Fruit fly (Drosophila melanogaster): ENCODE measurements around the gene CG6310.

The CG6310 gene

DNA sequence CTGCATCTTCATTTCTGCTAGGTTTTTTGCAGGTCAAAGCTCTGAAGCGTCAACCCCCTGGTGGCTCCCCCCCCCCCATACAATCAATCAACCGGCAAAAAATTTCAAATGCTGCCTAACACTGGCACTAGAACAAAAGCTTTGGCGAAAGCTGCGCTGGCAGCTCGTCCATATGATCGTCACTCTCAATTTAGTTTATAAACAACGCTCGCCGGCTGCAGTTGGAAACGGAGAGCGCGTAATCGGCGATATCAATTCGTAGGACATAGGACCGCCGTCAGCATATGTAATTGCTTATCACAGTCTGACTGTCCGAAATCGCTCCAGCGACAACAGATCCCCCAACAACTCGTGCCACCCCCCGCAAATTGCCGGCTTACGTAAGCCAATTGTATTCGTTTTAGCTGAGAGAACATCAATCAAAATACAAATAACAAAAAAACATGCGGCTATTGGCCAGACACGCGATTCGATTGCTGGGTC, 749 bp upstream of the CG6310 start, which contains the start of gene Mocs1 (continued):
- TF ChIP-seq tup (GFP tag; optimal IDR thresholded peaks at IDR 0.05), result no peak
- TF ChIP-seq Hand (GFP tag; optimal IDR thresholded peaks at IDR 0.05), result no peak
- no peak for TF ChIP-seq Sry-β (GFP tag; optimal IDR thresholded peaks at IDR 0.05)
- no peak for TF ChIP-seq CG17186 (GFP tag; optimal IDR thresholded peaks at IDR 0.05)
- TF ChIP-seq CG17385 (GFP tag; optimal IDR thresholded peaks at IDR 0.05), result no peak
- no peak for TF ChIP-seq disco-r (GFP tag; optimal IDR thresholded peaks at IDR 0.05)
- no peak for TF ChIP-seq lbe (GFP tag; optimal IDR thresholded peaks at IDR 0.05)
- no peak for TF ChIP-seq CG32767 (GFP tag; IDR thresholded peaks at IDR 0.05)
- no peak for TF ChIP-seq Hr3 (GFP tag; optimal IDR thresholded peaks at IDR 0.05)
- peak; percentile 2 for TF ChIP-seq CG6683 (GFP tag; optimal IDR thresholded peaks at IDR 0.05)
- peak; percentile 62 for TF ChIP-seq Rfx (GFP tag; IDR thresholded peaks at IDR 0.05)
- TF ChIP-seq CG30431 (GFP tag; optimal IDR thresholded peaks at IDR 0.05), result no peak
- no peak for TF ChIP-seq vfl (GFP tag; optimal IDR thresholded peaks at IDR 0.05)
- no peak for TF ChIP-seq row (GFP tag; IDR thresholded peaks at IDR 0.05)
- TF ChIP-seq Bdp1 (GFP tag; optimal IDR thresholded peaks at IDR 0.05), result no peak
- no peak for TF ChIP-seq chif (GFP tag; optimal IDR thresholded peaks at IDR 0.05)
- no peak for TF ChIP-seq CG5953 (GFP tag; IDR thresholded peaks at IDR 0.05)
- TF ChIP-seq dan (GFP tag; IDR thresholded peaks at IDR 0.05), result no peak
- no peak for TF ChIP-seq CG13894 (tag; optimal IDR thresholded peaks at IDR 0.05)
- no peak for TF ChIP-seq Hmx (GFP tag; optimal IDR thresholded peaks at IDR 0.05)
- no peak for TF ChIP-seq eyg (GFP tag; optimal IDR thresholded peaks at IDR 0.05)
- no peak for TF ChIP-seq CG11560 (tag; IDR thresholded peaks at IDR 0.05)
- no peak for TF ChIP-seq MESR4 (GFP tag; optimal IDR thresholded peaks at IDR 0.05)
- TF ChIP-seq Med (GFP tag), result peak; percentile 75
- TF ChIP-seq CG15269 (tag; optimal IDR thresholded peaks at IDR 0.05), result peak; percentile 6
- TF ChIP-seq Hmr (GFP tag; optimal IDR thresholded peaks at IDR 0.05), result peak; percentile 22
- no peak for TF ChIP-seq CG2116 (GFP tag; optimal IDR thresholded peaks at IDR 0.05)
- no peak for TF ChIP-seq CG31388 (GFP tag; optimal IDR thresholded peaks at IDR 0.05)
- TF ChIP-seq CG11093 (GFP tag; IDR thresholded peaks at IDR 0.05), result no peak
- no peak for TF ChIP-seq schlank (tag; optimal IDR thresholded peaks at IDR 0.05)
- no peak for TF ChIP-seq CG6765 (GFP tag; optimal IDR thresholded peaks at IDR 0.05)
- peak; percentile 28; the same call in 1 of the 2 replicates for TF ChIP-seq chm (GFP tag; IDR thresholded peaks at IDR 0.05)
- no peak for TF ChIP-seq pb (GFP tag; optimal IDR thresholded peaks at IDR 0.05)
- TF ChIP-seq Vsx1 (GFP tag; optimal IDR thresholded peaks at IDR 0.05), result no peak
- no peak for TF ChIP-seq CG4617 (GFP tag; optimal IDR thresholded peaks at IDR 0.05; ENCODE audit: borderline replicate concordance)
- no peak for TF ChIP-seq Kr (GFP tag; optimal IDR thresholded peaks at IDR 0.05)
- TF ChIP-seq tx (GFP tag; optimal IDR thresholded peaks at IDR 0.05), result no peak
- TF ChIP-seq crol (GFP tag; IDR thresholded peaks at IDR 0.05), result peak; percentile 96
- TF ChIP-seq kay (GFP tag; optimal IDR thresholded peaks at IDR 0.05), result no peak
- TF ChIP-seq org-1 (GFP tag; optimal IDR thresholded peaks at IDR 0.05), result no peak
- TF ChIP-seq abd-A (tag; optimal IDR thresholded peaks at IDR 0.05), result no peak
- no peak for TF ChIP-seq Taf1 (GFP tag; IDR thresholded peaks at IDR 0.05)
- TF ChIP-seq CG4820 (GFP tag; optimal IDR thresholded peaks at IDR 0.05), result no peak
- TF ChIP-seq CG12391 (tag; optimal IDR thresholded peaks at IDR 0.05), result no peak
- no peak for TF ChIP-seq cad (GFP tag; optimal IDR thresholded peaks at IDR 0.05)
- 0 out of 2 replicates have a peak, but pooled peaks have one; percentile 43 for TF ChIP-seq Atf6 (GFP tag; IDR thresholded peaks at IDR 0.05)
- no peak for TF ChIP-seq dati (GFP tag; IDR thresholded peaks at IDR 0.05)
- TF ChIP-seq Ets65A (GFP tag), result no peak
- peak; percentile 37; the same call in 1 of the 2 replicates for TF ChIP-seq amos (GFP tag; IDR thresholded peaks at IDR 0.05; ENCODE audit: partially characterized antibody)
- no peak for TF ChIP-seq C15 (GFP tag; IDR thresholded peaks at IDR 0.05)
- no peak for TF ChIP-seq nom (GFP tag; optimal IDR thresholded peaks at IDR 0.05)
- no peak for TF ChIP-seq CG7745 (tag; optimal IDR thresholded peaks at IDR 0.05)
